Worm (Caenorhabditis elegans) whole organism, dauer: ENCODE data around the gene lgc-26.

Source experiments
- unc-62 ChIP-seq: sonication (generic microtip); optimal IDR thresholded peaks from 2 replicates; lab custom pipeline; 2017; ENCODE audit warnings: missing biosample characterization, missing genetic modification reagents, missing genetic modification characterization

The lgc-26 gene

DNA sequence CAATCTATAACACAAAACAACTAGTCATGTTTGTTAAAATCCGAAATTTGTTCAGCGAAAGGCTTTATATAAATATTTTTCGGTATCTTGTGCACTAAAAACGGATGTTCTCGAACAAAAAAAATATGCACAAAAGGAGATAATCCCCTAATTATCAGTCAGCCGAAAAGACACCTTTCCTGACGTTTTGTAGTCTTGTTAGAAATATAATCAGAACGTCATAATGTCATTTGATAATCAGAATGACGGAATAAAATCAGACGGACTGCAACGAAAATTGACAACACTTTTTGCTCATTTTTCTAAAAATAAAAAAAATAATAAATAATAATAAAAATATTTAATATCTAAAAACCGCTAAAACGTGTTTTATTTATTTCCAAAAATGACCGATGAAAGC, 15.8 kb downstream of the lgc-26 start:
- TF ChIP-seq unc-62 = no peak

DNA sequence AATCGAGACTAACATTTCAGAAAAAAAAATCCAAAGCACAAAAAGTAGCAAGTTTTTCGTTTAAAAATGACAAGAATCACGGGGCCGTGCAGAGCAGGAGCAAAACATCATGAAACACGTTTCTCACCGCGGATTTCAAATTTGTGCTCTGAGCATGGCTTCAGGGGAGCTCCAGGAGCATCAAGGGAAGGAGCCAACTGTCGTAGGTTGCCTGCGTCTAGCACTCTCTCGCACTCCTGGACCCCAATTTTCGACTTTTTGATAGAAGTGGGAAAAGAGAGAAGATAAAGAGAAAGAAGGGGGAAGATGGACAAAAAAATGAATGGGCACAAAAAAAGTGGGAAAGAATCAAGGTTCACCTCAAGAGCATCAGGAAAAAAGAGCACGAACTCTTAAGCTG, 16.7 kb downstream of the lgc-26 start:
- no peak for TF ChIP-seq unc-62

DNA sequence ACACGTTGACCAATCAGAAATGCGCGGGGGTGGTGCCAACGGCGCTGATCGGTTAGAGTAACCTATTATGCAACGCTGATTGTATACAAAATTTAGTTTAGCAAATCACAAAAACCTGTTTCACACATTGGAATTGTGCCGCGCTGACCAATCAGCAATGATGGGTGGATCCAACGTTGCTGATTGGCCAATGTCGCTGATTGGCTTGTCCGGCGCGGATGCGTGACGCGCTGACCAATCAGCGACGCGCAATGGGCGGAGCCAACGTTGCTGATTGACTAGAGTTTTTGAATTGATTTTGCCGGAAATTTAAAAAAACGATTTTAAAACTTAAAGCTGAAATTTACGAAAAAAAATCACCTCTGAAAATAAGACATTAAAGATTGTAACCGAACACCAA, 17.2 kb downstream of the lgc-26 start:
- no peak for TF ChIP-seq unc-62

DNA sequence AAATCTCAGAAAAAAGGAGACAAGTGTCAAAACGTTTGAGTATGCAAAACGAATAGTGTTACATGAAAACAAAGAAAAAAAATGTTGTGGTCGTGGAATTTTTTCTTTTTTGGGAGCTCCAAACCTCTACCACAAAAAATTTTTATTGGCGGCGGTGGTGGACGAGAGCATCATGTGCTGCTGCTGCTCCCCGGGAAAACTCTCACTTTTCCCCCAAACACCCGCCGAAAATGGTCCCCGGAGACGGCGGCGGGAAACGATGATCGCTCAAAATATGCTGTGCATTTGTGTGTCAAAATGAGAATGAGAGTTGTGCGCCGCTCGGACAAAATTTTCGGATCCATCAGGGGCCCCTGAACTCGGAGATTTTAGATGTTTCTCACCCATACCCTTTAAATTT, 27.7 kb downstream of the lgc-26 start:
- no peak for TF ChIP-seq unc-62

DNA sequence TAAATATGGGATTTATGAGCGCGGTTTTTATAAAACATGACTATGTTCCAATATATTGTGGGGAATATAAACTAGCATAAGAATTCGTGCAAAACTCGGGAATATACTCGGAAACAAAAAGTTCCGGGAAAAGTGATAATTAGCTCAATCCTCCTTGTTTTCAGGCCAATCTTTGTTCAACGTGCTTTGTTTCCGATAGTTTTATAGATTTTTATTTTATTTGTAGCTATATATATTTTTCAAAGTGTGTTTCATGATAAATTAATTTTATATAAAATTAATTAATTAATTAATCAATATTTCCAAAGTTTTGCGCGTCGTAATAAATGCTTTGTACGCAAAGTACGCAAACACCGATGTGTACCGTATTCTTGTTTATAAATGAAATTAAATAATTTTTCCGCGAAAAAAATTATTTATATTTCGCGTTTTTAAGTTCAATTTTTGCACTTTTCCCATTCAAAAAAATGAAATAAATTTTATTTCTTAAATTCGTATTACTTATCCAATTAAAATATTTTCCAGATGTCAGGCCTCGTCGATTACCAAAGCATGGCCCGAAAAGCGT, 29.4 kb downstream of the lgc-26 start, which contains the start of gene F33E11.2:
F33E11.2 (plus strand) TSS at position 524 of the 568 bp plus-strand sequence.
- TF ChIP-seq unc-62 = no peak

DNA sequence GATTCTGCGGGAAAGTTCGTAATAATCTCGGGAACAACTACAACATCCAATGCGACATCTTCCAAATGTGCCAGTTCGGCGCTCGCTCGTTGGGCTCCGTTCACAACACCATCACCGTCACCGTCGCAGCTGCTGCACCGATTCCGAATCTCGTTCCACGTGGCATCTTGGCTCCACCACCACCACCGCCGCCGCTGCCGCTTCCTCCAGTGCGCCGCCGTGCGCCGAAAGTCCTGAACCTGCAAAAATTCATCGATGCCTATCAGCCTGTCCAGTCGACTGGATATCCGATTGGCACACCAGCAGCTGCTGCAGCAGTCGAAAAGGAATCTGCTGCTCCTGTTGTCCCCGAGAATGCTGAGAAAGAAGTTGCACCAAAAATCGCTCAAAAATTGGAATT, 30.3 kb downstream of the lgc-26 start:
- TF ChIP-seq unc-62 = no peak

DNA sequence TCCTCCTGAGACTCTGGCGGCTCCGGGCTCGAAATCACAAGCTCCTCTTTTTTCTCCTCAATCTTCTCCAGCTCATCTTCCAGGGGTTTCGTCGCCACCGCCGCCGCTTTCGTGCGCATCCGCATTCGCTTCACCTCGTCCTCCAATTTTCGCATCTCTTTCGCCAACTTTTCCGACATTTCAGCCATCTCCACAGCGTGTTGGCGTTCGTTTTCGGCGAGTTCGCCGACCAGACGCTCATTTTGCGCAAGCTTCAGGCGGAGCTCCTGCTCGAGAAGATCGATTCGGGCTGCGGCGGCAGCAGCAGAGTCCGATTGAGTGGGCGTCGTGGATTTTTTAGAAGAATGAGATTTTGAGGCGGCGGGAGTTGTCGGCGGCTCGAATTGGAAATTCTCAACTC, 35.2 kb downstream of the lgc-26 start:
- no peak for TF ChIP-seq unc-62

DNA sequence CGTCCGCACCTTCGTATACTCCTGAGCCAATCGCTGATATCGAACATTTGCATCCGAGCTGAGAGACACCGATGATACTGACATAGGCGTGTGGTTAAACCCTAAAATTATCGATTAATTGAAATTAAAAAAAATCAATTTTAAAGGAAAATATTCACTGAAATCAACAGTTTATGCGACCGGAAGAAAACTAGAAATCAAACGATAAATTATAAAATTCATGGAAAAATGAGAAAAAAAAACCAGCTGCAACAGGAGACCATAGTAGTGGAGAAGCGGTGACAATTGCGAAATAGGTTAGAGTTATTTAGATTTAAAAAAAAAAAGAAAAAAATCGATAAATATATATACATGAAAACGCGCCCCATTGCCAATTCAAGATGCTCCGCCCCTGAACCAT, 36.5 kb downstream of the lgc-26 start, which contains the start of gene F33E11.3:
F33E11.3 (minus strand) TSS at position 101 of the 400 bp plus-strand sequence.
- TF ChIP-seq unc-62 = no peak

DNA sequence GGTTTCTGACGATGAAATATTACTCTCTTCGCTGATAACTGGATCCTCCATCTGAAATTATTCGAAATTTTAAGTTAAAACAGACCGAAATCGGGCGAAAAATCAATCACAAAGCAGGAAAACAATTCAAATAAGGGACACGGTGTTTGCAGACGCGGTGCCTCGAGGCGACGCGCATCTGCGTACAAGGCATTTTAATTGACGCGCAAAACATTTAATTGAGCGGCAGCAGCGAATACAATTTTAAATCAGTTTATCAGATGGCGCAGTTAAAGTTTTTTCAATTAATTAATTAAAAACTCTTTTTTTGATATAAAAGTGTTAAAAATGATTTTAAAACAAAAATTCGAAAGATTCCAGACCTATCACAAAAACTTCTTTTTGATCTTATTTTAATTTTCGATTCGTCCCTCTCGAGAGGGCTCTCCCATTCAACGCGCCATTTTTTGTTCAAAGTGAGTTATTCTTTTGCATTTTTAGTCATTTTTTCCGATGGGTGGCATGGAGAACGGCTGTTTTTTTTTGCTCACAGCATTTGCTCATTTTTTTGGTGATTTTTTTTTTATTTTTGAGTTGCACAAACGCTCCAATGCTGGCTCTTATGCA, 43.5 kb downstream of the lgc-26 start, which contains the start of gene phf-10:
phf-10 (minus strand) TSS at position 81 of the 606 bp plus-strand sequence.
- no peak for TF ChIP-seq unc-62

DNA sequence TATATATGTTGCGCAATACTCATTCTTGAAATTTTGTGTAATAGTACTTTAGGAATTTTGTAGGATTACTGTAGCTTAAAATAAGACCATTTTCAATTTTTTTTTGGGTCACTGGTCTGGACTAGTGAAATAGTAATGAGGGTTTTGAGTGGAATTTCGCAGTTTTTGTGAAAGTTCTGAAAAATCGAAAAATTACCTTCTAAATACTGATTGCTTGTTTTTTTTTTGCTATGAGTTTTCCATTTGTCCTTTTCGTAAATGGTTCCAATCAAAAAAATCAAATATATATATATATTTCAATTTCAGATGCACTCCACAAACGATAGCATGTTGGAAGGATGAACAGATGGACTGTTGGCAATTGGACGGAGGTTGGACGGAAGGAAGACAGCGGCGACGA, 44.3 kb downstream of the lgc-26 start, which contains the start of gene nhr-15:
nhr-15 (plus strand) TSS at position 301 of the 400 bp plus-strand sequence.
- no peak for TF ChIP-seq unc-62

DNA sequence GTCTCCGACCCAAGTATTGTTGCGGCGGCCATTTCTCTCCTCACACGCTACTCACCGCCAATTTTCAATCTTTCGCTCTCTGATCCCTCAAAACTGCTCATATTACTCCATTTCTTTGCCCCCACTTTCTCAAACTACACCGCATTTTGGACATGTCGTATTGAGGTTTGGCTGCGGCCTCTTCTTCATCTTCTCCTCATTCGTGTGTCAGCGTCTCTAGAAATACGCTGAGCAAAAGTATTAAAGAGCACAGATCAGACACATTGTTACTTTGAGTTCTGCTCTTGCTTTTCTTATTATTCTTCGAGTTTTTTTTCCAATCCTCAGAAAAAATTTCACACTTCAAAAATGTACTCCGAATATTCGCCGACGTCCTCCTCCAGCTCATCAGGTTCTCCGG, 51.9 kb downstream of the lgc-26 start:
- no peak for TF ChIP-seq unc-62
